Fruit fly (Drosophila melanogaster) whole organism, embryonic: Measurements from ENCODE around the gene Cyt-b5-r.

Experiments
- ATbp ChIP-seq: fragments of 200-800 bp; sonication (Bioruptor generic); optimal IDR thresholded peaks from 2 replicates; lab custom pipeline; 2017; ENCODE audit warnings: missing biosample characterization, mild to moderate bottlenecking, missing genetic modification characterization, missing genetic modification reagents
- Adf1 ChIP-seq: fragments of 200-800 bp; sonication (Bioruptor generic); IDR thresholded peaks from 2 replicates; pipeline ENCODE4 v1.3.6; 2022; ENCODE audit warnings: missing biosample characterization, missing genetic modification characterization
- B-H2 ChIP-seq: fragments of 200-800 bp; sonication (Bioruptor generic); optimal IDR thresholded peaks from 2 replicates; lab custom pipeline; 2018; ENCODE audit warnings: missing biosample characterization, mild to moderate bottlenecking, missing genetic modification characterization
- Bgb ChIP-seq: fragments of 200-800 bp; sonication (Bioruptor generic); IDR thresholded peaks from 2 replicates; pipeline ENCODE4 v1.3.6; 2022; ENCODE audit warnings: missing biosample characterization, missing genetic modification characterization; ENCODE audit not compliant: partially characterized antibody
- BtbVII ChIP-seq: fragments of 200-800 bp; sonication (Bioruptor generic); optimal IDR thresholded peaks from 3 replicates; lab custom pipeline; 2017; ENCODE audit warnings: missing biosample characterization, mild to moderate bottlenecking, missing genetic modification characterization
- CG10431 ChIP-seq: fragments of 200-800 bp; sonication (Bioruptor generic); optimal IDR thresholded peaks from 3 replicates; lab custom pipeline; 2018; ENCODE audit warnings: missing biosample characterization, mild to moderate bottlenecking, missing genetic modification characterization
- CG10543 ChIP-seq: fragments of 200-800 bp; sonication (Bioruptor generic); optimal IDR thresholded peaks from 3 replicates; lab custom pipeline; 2017; ENCODE audit warnings: missing biosample characterization, mild to moderate bottlenecking, missing genetic modification characterization, moderate library complexity
- CG11456 ChIP-seq: fragments of 200-800 bp; sonication (Bioruptor generic); IDR thresholded peaks from 3 replicates; pipeline ENCODE4 v1.3.6; 2022; ENCODE audit warnings: missing biosample characterization, missing genetic modification characterization
- CG12104 ChIP-seq: fragments of 200-800 bp; sonication (Bioruptor generic); optimal IDR thresholded peaks from 3 replicates; lab custom pipeline; 2016; ENCODE audit warnings: missing biosample characterization, missing genetic modification characterization
- CG12219 ChIP-seq: fragments of 200-800 bp; sonication (Bioruptor generic); optimal IDR thresholded peaks from 3 replicates; lab custom pipeline; 2018; ENCODE audit warnings: missing biosample characterization, mild to moderate bottlenecking, missing genetic modification characterization
- CG12299 ChIP-seq: fragments of 200-800 bp; sonication (Bioruptor generic); optimal IDR thresholded peaks from 2 replicates; lab custom pipeline; 2018; ENCODE audit warnings: missing biosample characterization, mild to moderate bottlenecking, missing genetic modification characterization
- CG12769 ChIP-seq: fragments of 200-800 bp; sonication (Bioruptor generic); optimal IDR thresholded peaks from 2 replicates; lab custom pipeline; 2019; ENCODE audit warnings: missing biosample characterization, mild to moderate bottlenecking, missing genetic modification characterization, moderate library complexity
- CG14014 ChIP-seq: fragments of 200-800 bp; sonication (Bioruptor generic); IDR thresholded peaks from 2 replicates; pipeline ENCODE4 v1.3.6; 2022; ENCODE audit warnings: missing biosample characterization, missing genetic modification characterization
- CG16815 ChIP-seq: fragments of 200-800 bp; sonication (Bioruptor generic); optimal IDR thresholded peaks from 3 replicates; lab custom pipeline; 2017; ENCODE audit warnings: missing biosample characterization, mild to moderate bottlenecking, missing genetic modification characterization
- CG18476 ChIP-seq: fragments of 200-800 bp; sonication (Bioruptor generic); optimal IDR thresholded peaks from 2 replicates; lab custom pipeline; 2016; ENCODE audit warnings: missing biosample characterization, mild to moderate bottlenecking, missing genetic modification characterization
- CG2889 ChIP-seq: fragments of 200-800 bp; sonication (Bioruptor generic); IDR thresholded peaks from 3 replicates; pipeline ENCODE4 v1.3.6; 2022; ENCODE audit warnings: missing biosample characterization, missing genetic modification characterization
- CG3163 ChIP-seq: fragments of 200-800 bp; sonication (Bioruptor generic); optimal IDR thresholded peaks from 3 replicates; lab custom pipeline; 2016; ENCODE audit warnings: missing biosample characterization, missing genetic modification characterization
- CG3281 ChIP-seq: fragments of 200-800 bp; sonication (Bioruptor generic); optimal IDR thresholded peaks from 3 replicates; lab custom pipeline; 2017; ENCODE audit warnings: missing biosample characterization, mild to moderate bottlenecking, missing genetic modification characterization
- CG34376 ChIP-seq: fragments of 200-800 bp; sonication (Bioruptor generic); optimal IDR thresholded peaks from 2 replicates; lab custom pipeline; 2018; ENCODE audit warnings: missing biosample characterization, mild to moderate bottlenecking, missing genetic modification characterization
- CG4854 ChIP-seq: fragments of 200-800 bp; sonication (Bioruptor generic); optimal IDR thresholded peaks from 2 replicates; lab custom pipeline; 2016; ENCODE audit warnings: missing biosample characterization, missing genetic modification characterization, inconsistent platforms
- CG5953 ChIP-seq: fragments of 200-800 bp; sonication (Bioruptor generic); IDR thresholded peaks from 2 replicates; pipeline ENCODE4 v1.3.6; 2022; ENCODE audit warnings: missing biosample characterization, missing genetic modification characterization
- CG7745 ChIP-seq: fragments of 200-800 bp; sonication (Bioruptor generic); optimal IDR thresholded peaks from 2 replicates; lab custom pipeline; 2018; ENCODE audit warnings: missing biosample characterization, mild to moderate bottlenecking, missing genetic modification characterization, moderate library complexity
- H15 ChIP-seq: fragments of 200-800 bp; sonication (Bioruptor generic); IDR thresholded peaks from 3 replicates; pipeline ENCODE4 v1.3.6; 2022; ENCODE audit warnings: missing biosample characterization, missing genetic modification characterization
- HLH54F ChIP-seq: fragments of 200-800 bp; sonication (Bioruptor generic); optimal IDR thresholded peaks from 3 replicates; lab custom pipeline; 2016; ENCODE audit warnings: missing biosample characterization, missing genetic modification characterization
- HLHmδ ChIP-seq: fragments of 200-800 bp; sonication (Bioruptor generic); optimal IDR thresholded peaks from 2 replicates; lab custom pipeline; 2018; ENCODE audit warnings: missing biosample characterization, mild to moderate bottlenecking, missing genetic modification characterization, moderate library complexity
- Meics ChIP-seq: fragments of 200-800 bp; sonication (Bioruptor generic); optimal IDR thresholded peaks from 2 replicates; lab custom pipeline; 2017; ENCODE audit warnings: missing biosample characterization, mild to moderate bottlenecking, missing genetic modification characterization
- Oli ChIP-seq: fragments of 200-800 bp; sonication (Bioruptor generic); optimal IDR thresholded peaks from 2 replicates; lab custom pipeline; 2018; ENCODE audit warnings: missing biosample characterization, mild to moderate bottlenecking, missing genetic modification characterization, moderate library complexity
- Six4 ChIP-seq: fragments of 200-800 bp; sonication (Bioruptor generic); optimal IDR thresholded peaks from 2 replicates; lab custom pipeline; 2016; ENCODE audit warnings: missing biosample characterization, missing genetic modification characterization
- Spps ChIP-seq: fragments of 200-800 bp; sonication (Bioruptor generic); optimal IDR thresholded peaks from 2 replicates; lab custom pipeline; 2018; ENCODE audit warnings: missing biosample characterization, mild to moderate bottlenecking, missing genetic modification characterization
- YL-1 ChIP-seq: fragments of 200-800 bp; sonication (Bioruptor generic); optimal IDR thresholded peaks from 3 replicates; lab custom pipeline; 2017; ENCODE audit warnings: missing biosample characterization, mild to moderate bottlenecking, missing genetic modification characterization
- bab2 ChIP-seq: fragments of 200-800 bp; sonication (Bioruptor generic); optimal IDR thresholded peaks from 2 replicates; lab custom pipeline; 2016; ENCODE audit warnings: missing biosample characterization, missing genetic modification characterization
- chinmo ChIP-seq: fragments of 200-800 bp; sonication (Bioruptor generic); IDR thresholded peaks from 4 replicates; pipeline ENCODE4 v1.3.6; 2022; ENCODE audit warnings: missing biosample characterization, missing genetic modification characterization; ENCODE audit not compliant: partially characterized antibody
- chn ChIP-seq: fragments of 200-800 bp; sonication (Bioruptor generic); optimal IDR thresholded peaks from 2 replicates; lab custom pipeline; 2016; ENCODE audit warnings: missing biosample characterization, missing genetic modification characterization
- crc ChIP-seq: fragments of 200-800 bp; sonication (Bioruptor generic); optimal IDR thresholded peaks from 2 replicates; lab custom pipeline; 2016; ENCODE audit warnings: missing biosample characterization, missing genetic modification characterization
- cwo ChIP-seq: fragments of 200-800 bp; sonication (Bioruptor generic); optimal IDR thresholded peaks from 3 replicates; lab custom pipeline; 2017; ENCODE audit warnings: missing biosample characterization, missing genetic modification characterization, mild to moderate bottlenecking, moderate library complexity, missing genetic modification reagents
- dan ChIP-seq: fragments of 200-800 bp; sonication (Bioruptor generic); IDR thresholded peaks from 2 replicates; pipeline ENCODE4 v1.3.6; 2022; ENCODE audit warnings: missing biosample characterization, missing genetic modification characterization
- disco-r ChIP-seq: fragments of 200-800 bp; sonication (Bioruptor generic); optimal IDR thresholded peaks from 2 replicates; lab custom pipeline; 2016; ENCODE audit warnings: missing biosample characterization, missing genetic modification characterization
- dysf ChIP-seq: fragments of 200-800 bp; sonication (Bioruptor generic); IDR thresholded peaks from 3 replicates; pipeline ENCODE4 v1.3.6; 2022; ENCODE audit warnings: missing biosample characterization, missing genetic modification characterization
- esg ChIP-seq: fragments of 200-800 bp; sonication (Bioruptor generic); conservative IDR thresholded peaks from 2 replicates; pipeline ENCODE4 v1.3.6; 2022; ENCODE audit warnings: missing biosample characterization, missing genetic modification characterization
- gcm ChIP-seq: fragments of 200-800 bp; sonication (Bioruptor generic); optimal IDR thresholded peaks from 2 replicates; lab custom pipeline; 2019; ENCODE audit warnings: missing biosample characterization, mild to moderate bottlenecking, missing genetic modification characterization, moderate library complexity
- grn ChIP-seq: fragments of 200-800 bp; sonication (Bioruptor generic); optimal IDR thresholded peaks from 3 replicates; lab custom pipeline; 2017; ENCODE audit warnings: missing biosample characterization, missing genetic modification characterization
- her ChIP-seq: fragments of 200-800 bp; sonication (Bioruptor generic); optimal IDR thresholded peaks from 2 replicates; lab custom pipeline; 2016; ENCODE audit warnings: missing biosample characterization, missing genetic modification characterization
- hkb ChIP-seq, 2 experiments: fragments of 200-800 bp in 1 of 2; fragments of >200 bp in 1 of 2; sonication (Bioruptor generic) in 1 of 2; IDR thresholded peaks in 1 of 2; optimal IDR thresholded peaks in 1 of 2; 2 replicates each; pipeline versions ENCODE4 v1.3.6 to Lab custom; 2017 to 2022; ENCODE audit warnings: missing biosample characterization in 1 of 2, missing genetic modification characterization in 1 of 2
- jigr1 ChIP-seq: fragments of 200-800 bp; sonication (Bioruptor generic); IDR thresholded peaks from 3 replicates; pipeline ENCODE4 v1.3.6; 2022; ENCODE audit warnings: missing biosample characterization, missing genetic modification characterization
- onecut ChIP-seq: fragments of 200-800 bp; sonication (Bioruptor generic); IDR thresholded peaks from 2 replicates; pipeline ENCODE4 v1.3.6; 2022; ENCODE audit warnings: missing biosample characterization, missing genetic modification characterization
- org-1 ChIP-seq: fragments of 200-800 bp; sonication (Bioruptor generic); optimal IDR thresholded peaks from 2 replicates; lab custom pipeline; 2017; ENCODE audit warnings: missing biosample characterization, missing genetic modification characterization
- psq ChIP-seq: fragments of 200-800 bp; sonication (Bioruptor generic); optimal IDR thresholded peaks from 2 replicates; lab custom pipeline; 2017; ENCODE audit warnings: missing biosample characterization, missing genetic modification characterization
- schlank ChIP-seq: fragments of 200-800 bp; sonication (Bioruptor generic); optimal IDR thresholded peaks from 2 replicates; lab custom pipeline; 2018; ENCODE audit warnings: missing biosample characterization, mild to moderate bottlenecking, missing genetic modification characterization
- sens ChIP-seq: fragments of 200-800 bp; sonication (Bioruptor generic); peaks from one replicate; lab custom pipeline; 2016; ENCODE audit warnings: missing biosample characterization, missing genetic modification characterization
- sima ChIP-seq: fragments of 200-800 bp; sonication (Bioruptor generic); optimal IDR thresholded peaks from 2 replicates; lab custom pipeline; 2016; ENCODE audit warnings: missing biosample characterization, missing genetic modification characterization
- unc-4 ChIP-seq: fragments of 200-800 bp; sonication (Bioruptor generic); IDR thresholded peaks from 2 replicates; pipeline ENCODE4 v1.3.6; 2022; ENCODE audit warnings: missing biosample characterization, missing genetic modification characterization; ENCODE audit not compliant: partially characterized antibody
- wor ChIP-seq: fragments of 200-800 bp; sonication (Bioruptor generic); IDR thresholded peaks from 2 replicates; pipeline ENCODE4 v1.3.6; 2022; ENCODE audit warnings: missing biosample characterization, missing genetic modification characterization

Cyt-b5-r gene

dm6 chr2L:16819714-16820113, 29.2 kb upstream of the Cyt-b5-r start (continued):
- peak; percentile 31 for TF ChIP-seq CG12219 (GFP tag; lab: Kevin White, UChicago)
- no peak for TF ChIP-seq YL-1 (GFP tag; lab: Kevin White, UChicago)
- TF ChIP-seq chinmo: no peak
- TF ChIP-seq CG3163 (GFP tag; lab: Kevin White, UChicago): no peak
- TF ChIP-seq CG16815 (GFP tag; lab: Kevin White, UChicago): no peak
- TF ChIP-seq CG4854 (GFP tag; lab: Kevin White, UChicago): no peak
- no peak for TF ChIP-seq chn (GFP tag; lab: Kevin White, UChicago)
- TF ChIP-seq wor: no peak
- no peak for TF ChIP-seq org-1 (GFP tag; lab: Kevin White, UChicago)
- no peak for TF ChIP-seq bab2
- TF ChIP-seq CG18476 (GFP tag; lab: Kevin White, UChicago): no peak
- no peak for TF ChIP-seq CG12769
- no peak for TF ChIP-seq CG2889 (GFP tag; lab: Robert Waterston, UW)
- TF ChIP-seq H15: no peak
- TF ChIP-seq dan (GFP tag; lab: Robert Waterston, UW): no peak
- no peak for TF ChIP-seq Six4 (GFP tag; lab: Kevin White, UChicago)
- TF ChIP-seq CG10431 (GFP tag; lab: Kevin White, UChicago): no peak
- TF ChIP-seq BtbVII (GFP tag; lab: Kevin White, UChicago): peak; percentile 57
- TF ChIP-seq psq (GFP tag; lab: Kevin White, UChicago): no peak
- no peak for TF ChIP-seq hkb (optimal IDR thresholded peaks at IDR 0.05; lab: Kevin White, UChicago)
- no peak for TF ChIP-seq hkb (GFP tag; IDR thresholded peaks at IDR 0.05; lab: Robert Waterston, UW)
- TF ChIP-seq CG12299 (tag; lab: Kevin White, UChicago): peak; percentile 32
- TF ChIP-seq esg (GFP tag; lab: Robert Waterston, UW): no peak
- peak; percentile 65 for TF ChIP-seq CG3281
- TF ChIP-seq Spps: no peak
- no peak for TF ChIP-seq CG12104 (GFP tag; lab: Kevin White, UChicago)
- no peak for TF ChIP-seq sima (GFP tag; lab: Kevin White, UChicago)
- TF ChIP-seq CG34376: peak; percentile 71
- TF ChIP-seq cwo: no peak
- TF ChIP-seq CG10543: peak; percentile 52
- TF ChIP-seq Adf1: no peak
- peak; percentile 32 for TF ChIP-seq grn (GFP tag; lab: Kevin White, UChicago)
- TF ChIP-seq sens (GFP tag; lab: Kevin White, UChicago): peak; percentile 20
- peak; percentile 40 for TF ChIP-seq gcm (GFP tag; lab: Kevin White, UChicago)
- no peak for TF ChIP-seq onecut (GFP tag; lab: Robert Waterston, UW)
- no peak for TF ChIP-seq CG7745
- TF ChIP-seq jigr1 (GFP tag; lab: Robert Waterston, UW): no peak
- no peak for TF ChIP-seq Meics (GFP tag; lab: Kevin White, UChicago)
- no peak for TF ChIP-seq CG11456 (GFP tag; lab: Robert Waterston, UW)
- no peak for TF ChIP-seq Bgb (GFP tag; lab: Robert Waterston, UW)
- TF ChIP-seq CG14014: peak; percentile 40; the same call in 1 of the 2 replicates
- peak; percentile 77 for TF ChIP-seq B-H2 (GFP tag; lab: Kevin White, UChicago)
- no peak for TF ChIP-seq CG5953 (GFP tag; lab: Robert Waterston, UW)
- no peak for TF ChIP-seq her (GFP tag; lab: Kevin White, UChicago)
- TF ChIP-seq HLHmδ (GFP tag; lab: Kevin White, UChicago): no peak
- no peak for TF ChIP-seq unc-4
- TF ChIP-seq ATbp (GFP tag; lab: Kevin White, UChicago): peak; percentile 15
- peak; percentile 7 for TF ChIP-seq Oli (tag; lab: Kevin White, UChicago)
- no peak for TF ChIP-seq crc (GFP tag; lab: Kevin White, UChicago)
- peak; percentile 10 for TF ChIP-seq schlank (tag; lab: Kevin White, UChicago)
- no peak for TF ChIP-seq dysf (GFP tag; lab: Robert Waterston, UW)
- no peak for TF ChIP-seq disco-r
- TF ChIP-seq HLH54F (GFP tag; lab: Kevin White, UChicago): no peak
